Fruit fly (Drosophila melanogaster): ENCODE results near the gene mRpL2.

The mRpL2 gene

DNA sequence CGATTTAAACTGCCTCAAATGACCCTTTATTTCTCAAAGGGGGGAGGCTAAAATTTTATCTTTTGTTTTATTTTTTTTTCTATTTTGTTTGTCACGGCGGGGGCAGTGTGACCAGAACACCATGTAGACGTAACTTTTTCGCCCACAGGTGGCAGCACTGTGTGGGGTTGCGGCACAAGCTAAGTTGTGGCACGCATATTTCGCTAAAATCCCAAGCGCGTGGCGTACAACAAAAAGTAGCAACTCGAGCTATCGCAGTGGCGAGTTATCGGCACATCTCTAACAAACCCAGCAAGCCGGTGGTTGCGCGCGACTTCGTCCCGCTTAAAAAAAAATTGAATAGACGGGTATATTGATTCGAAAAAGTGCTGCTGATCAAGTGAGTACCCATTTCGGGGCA is 2.4 kb downstream of the mRpL2 start, which contains the start of the genes Ufd1 and NaPi-III (continued):
- no peak for TF ChIP-seq sc (optimal IDR thresholded peaks at IDR 0.05)
- TF ChIP-seq sc (GFP tag; optimal IDR thresholded peaks at IDR 0.05): no peak
- peak; percentile 34 for TF ChIP-seq Hsf (GFP tag; optimal IDR thresholded peaks at IDR 0.05)
- TF ChIP-seq CG17385 (GFP tag; optimal IDR thresholded peaks at IDR 0.05): no peak
- TF ChIP-seq danr (GFP tag; IDR thresholded peaks at IDR 0.05): no peak
- no peak for TF ChIP-seq Blimp-1 (GFP tag; optimal IDR thresholded peaks at IDR 0.05)
- TF ChIP-seq zen2 (GFP tag; IDR thresholded peaks at IDR 0.05; ENCODE audit: partially characterized antibody): peak; percentile 65; the same call in 2 of the 3 replicates
- no peak for TF ChIP-seq stc (GFP tag; IDR thresholded peaks at IDR 0.05)
- no peak for TF ChIP-seq Ravus (GFP tag; IDR thresholded peaks at IDR 0.05)
- TF ChIP-seq CG2199 (GFP tag; IDR thresholded peaks at IDR 0.05): no peak
- peak; percentile 40 for TF ChIP-seq chn (GFP tag; optimal IDR thresholded peaks at IDR 0.05)
- no peak for TF ChIP-seq Jarid2 (GFP tag; optimal IDR thresholded peaks at IDR 0.05)
- TF ChIP-seq CG14965 (GFP tag; optimal IDR thresholded peaks at IDR 0.05; ENCODE audit: borderline replicate concordance): no peak
- TF ChIP-seq CG3163 (GFP tag; optimal IDR thresholded peaks at IDR 0.05): peak; percentile 15
- peak; percentile 56 for TF ChIP-seq CG2712 (tag; optimal IDR thresholded peaks at IDR 0.05)
- no peak for TF ChIP-seq Lpt (GFP tag; optimal IDR thresholded peaks at IDR 0.05)
- TF ChIP-seq pan (optimal IDR thresholded peaks at IDR 0.05): no peak
- TF ChIP-seq pan (GFP tag; optimal IDR thresholded peaks at IDR 0.05 in 1 of 2, IDR thresholded peaks at IDR 0.05 in 1 of 2): no peak
- TF ChIP-seq prd (optimal IDR thresholded peaks at IDR 0.05): no peak
- TF ChIP-seq prd (GFP tag; IDR thresholded peaks at IDR 0.05): peak; percentile 35; the same call in 1 of the 3 replicates
- peak; percentile 86 for TF ChIP-seq trem (tag; optimal IDR thresholded peaks at IDR 0.05)
- no peak for TF ChIP-seq emc (GFP tag; optimal IDR thresholded peaks at IDR 0.05)
- TF ChIP-seq CG14860 (GFP tag; IDR thresholded peaks at IDR 0.05; ENCODE audit: partially characterized antibody): peak; percentile 64
- peak; percentile 51 for TF ChIP-seq Chrac-16 (GFP tag; optimal IDR thresholded peaks at IDR 0.05)
- peak; percentile 17 for TF ChIP-seq CG5245 (GFP tag; optimal IDR thresholded peaks at IDR 0.05)
- TF ChIP-seq CG3838 (GFP tag; optimal IDR thresholded peaks at IDR 0.05): no peak
- no peak for TF ChIP-seq CG10959 (GFP tag; IDR thresholded peaks at IDR 0.05)
- TF ChIP-seq Six4 (GFP tag; optimal IDR thresholded peaks at IDR 0.05): no peak
- peak; percentile 79 for TF ChIP-seq ewg (GFP tag; optimal IDR thresholded peaks at IDR 0.05)
- no peak for TF ChIP-seq HLHmδ (GFP tag; optimal IDR thresholded peaks at IDR 0.05)
- peak in 1 of 2 experiments; percentile 69 for TF ChIP-seq crp (GFP tag; optimal IDR thresholded peaks at IDR 0.05)
- 0 out of 2 replicates have a peak, but pooled peaks have one; percentile 5 for TF ChIP-seq H2.0 (GFP tag; IDR thresholded peaks at IDR 0.05)
- peak; percentile 90 for TF ChIP-seq CG6791 (GFP tag; IDR thresholded peaks at IDR 0.05; ENCODE audit: partially characterized antibody)
- TF ChIP-seq CoRest (tag; optimal IDR thresholded peaks at IDR 0.05): peak; percentile 73
- peak; percentile 59 for TF ChIP-seq Dad (GFP tag; optimal IDR thresholded peaks at IDR 0.05)
- peak; percentile 88 for TF ChIP-seq Ets65A (GFP tag)
- no peak for TF ChIP-seq tup (GFP tag; optimal IDR thresholded peaks at IDR 0.05)
- peak; percentile 69; the same call in 2 of the 3 replicates for TF ChIP-seq Dbx (GFP tag; IDR thresholded peaks at IDR 0.05)
- TF ChIP-seq salm (tag; optimal IDR thresholded peaks at IDR 0.05): no peak
- TF ChIP-seq kni (GFP tag; optimal IDR thresholded peaks at IDR 0.05): no peak
- TF ChIP-seq CG15073 (GFP tag; optimal IDR thresholded peaks at IDR 0.05): no peak
- TF ChIP-seq CG2889 (GFP tag; IDR thresholded peaks at IDR 0.05): no peak
- TF ChIP-seq sens (GFP tag): peak; percentile 85
- TF ChIP-seq CG12744 (GFP tag; optimal IDR thresholded peaks at IDR 0.05): no peak
- peak; percentile 46 for TF ChIP-seq zfh2 (GFP tag; optimal IDR thresholded peaks at IDR 0.05)
- no peak for TF ChIP-seq esg (GFP tag; conservative IDR thresholded peaks at IDR 0.05)
- no peak for TF ChIP-seq NK7.1 (GFP tag; optimal IDR thresholded peaks at IDR 0.05)
- peak; percentile 78 for TF ChIP-seq CG11560 (tag; IDR thresholded peaks at IDR 0.05)
- TF ChIP-seq CG18262 (tag; optimal IDR thresholded peaks at IDR 0.05): no peak
- TF ChIP-seq CG33557 (GFP tag; optimal IDR thresholded peaks at IDR 0.05): no peak
- TF ChIP-seq slp2 (GFP tag; optimal IDR thresholded peaks at IDR 0.05): no peak
- no peak for TF ChIP-seq dati (GFP tag; IDR thresholded peaks at IDR 0.05)
- TF ChIP-seq CG12219 (GFP tag; optimal IDR thresholded peaks at IDR 0.05): no peak

All from whole organism, embryonic.